Fruit fly (Drosophila melanogaster) whole organism, prepupa: Measurements from ENCODE around the gene CG17145.
A peak's percentile ranks its signal among the peaks of the same experiment; 100 is the strongest.

Experiments used
- CG10631 ChIP-seq: fragments of 200-800 bp; sonication (Bioruptor generic); optimal IDR thresholded peaks from 2 replicates; lab custom pipeline; 2016; ENCODE audit warnings: missing biosample characterization, missing genetic modification characterization
- CG10669 ChIP-seq: fragments of 200-800 bp; sonication (Bioruptor generic); optimal IDR thresholded peaks from 3 replicates; lab custom pipeline; 2018; ENCODE audit warnings: missing biosample characterization, mild to moderate bottlenecking, missing genetic modification characterization, moderate library complexity
- CG11762 ChIP-seq: fragments of 200-800 bp; sonication (Bioruptor generic); optimal IDR thresholded peaks from 3 replicates; lab custom pipeline; 2016; ENCODE audit warnings: missing biosample characterization, missing genetic modification characterization; ENCODE audit not compliant: insufficient read depth
- CG15336 ChIP-seq: fragments of 200-800 bp; sonication (Bioruptor generic); IDR thresholded peaks from 2 replicates; pipeline ENCODE4 v1.3.6; 2022; ENCODE audit warnings: missing biosample characterization, missing genetic modification characterization
- CG1621 ChIP-seq: fragments of 200-800 bp; sonication (Bioruptor generic); optimal IDR thresholded peaks from 3 replicates; lab custom pipeline; 2018; ENCODE audit warnings: missing biosample characterization, mild to moderate bottlenecking, missing genetic modification characterization
- CG16779 ChIP-seq: fragments of 200-800 bp; sonication (Bioruptor generic); optimal IDR thresholded peaks from 3 replicates; lab custom pipeline; 2017; ENCODE audit warnings: missing biosample characterization, mild to moderate bottlenecking, missing genetic modification characterization
- CG31627 ChIP-seq: fragments of 200-800 bp; sonication (Bioruptor generic); optimal IDR thresholded peaks from 3 replicates; lab custom pipeline; 2016; ENCODE audit warnings: missing biosample characterization, missing genetic modification characterization
- CG32006 ChIP-seq: fragments of 200-800 bp; sonication (Bioruptor generic); optimal IDR thresholded peaks from 3 replicates; lab custom pipeline; 2017; ENCODE audit warnings: missing biosample characterization, mild to moderate bottlenecking, missing genetic modification characterization
- CG34406 ChIP-seq: fragments of 200-800 bp; sonication (Bioruptor generic); optimal IDR thresholded peaks from 3 replicates; lab custom pipeline; 2016; ENCODE audit warnings: missing biosample characterization, missing genetic modification characterization
- CG4318 ChIP-seq: fragments of 200-800 bp; sonication (Bioruptor generic); optimal IDR thresholded peaks from 3 replicates; lab custom pipeline; 2017; ENCODE audit warnings: missing biosample characterization, mild to moderate bottlenecking, missing genetic modification characterization
- CG6163 ChIP-seq: fragments of 200-800 bp; sonication (Bioruptor generic); IDR thresholded peaks from 3 replicates; pipeline ENCODE4 v1.3.6; 2022; ENCODE audit warnings: missing biosample characterization, missing genetic modification characterization
- CG6276 ChIP-seq: fragments of 200-800 bp; sonication (Bioruptor generic); optimal IDR thresholded peaks from 2 replicates; lab custom pipeline; 2017; ENCODE audit warnings: missing biosample characterization, mild to moderate bottlenecking, missing genetic modification characterization
- CG6792 ChIP-seq: fragments of 200-800 bp; sonication (Bioruptor generic); optimal IDR thresholded peaks from 3 replicates; lab custom pipeline; 2016; ENCODE audit warnings: missing biosample characterization, missing genetic modification characterization
- CG7368 ChIP-seq: fragments of 200-800 bp; sonication (Bioruptor generic); optimal IDR thresholded peaks from 3 replicates; lab custom pipeline; 2016; ENCODE audit warnings: missing biosample characterization, missing genetic modification characterization
- CG8319 ChIP-seq: fragments of 200-800 bp; sonication (Bioruptor generic); optimal IDR thresholded peaks from 3 replicates; lab custom pipeline; 2016; ENCODE audit warnings: missing biosample characterization, missing genetic modification characterization
- CG9139 ChIP-seq: fragments of 200-800 bp; sonication (Bioruptor generic); optimal IDR thresholded peaks from 3 replicates; lab custom pipeline; 2017; ENCODE audit warnings: missing biosample characterization, mild to moderate bottlenecking, missing genetic modification characterization
- Eip75B ChIP-seq: fragments of 200-800 bp; sonication (Bioruptor generic); optimal IDR thresholded peaks from 3 replicates; lab custom pipeline; 2016; ENCODE audit warnings: missing biosample characterization, missing genetic modification characterization
- Eip78C ChIP-seq: fragments of 200-800 bp; sonication (Bioruptor generic); peaks from one replicate; lab custom pipeline; 2016; ENCODE audit warnings: missing biosample characterization, missing genetic modification characterization
- Eip93F ChIP-seq: fragments of 200-800 bp; sonication (Bioruptor generic); optimal IDR thresholded peaks from 2 replicates; lab custom pipeline; 2016; ENCODE audit warnings: missing biosample characterization, mild to moderate bottlenecking, missing genetic modification characterization
- Ets21C ChIP-seq: fragments of 200-800 bp; sonication (Bioruptor generic); optimal IDR thresholded peaks from 3 replicates; lab custom pipeline; 2016; ENCODE audit warnings: missing biosample characterization, missing genetic modification characterization
- Ets96B ChIP-seq: fragments of 200-800 bp; optimal IDR thresholded peaks from 2 replicates; lab custom pipeline; 2019; ENCODE audit warnings: missing biosample characterization, mild to moderate bottlenecking, missing genetic modification characterization, moderate library complexity
- Gug ChIP-seq: fragments of 200-800 bp; sonication (Bioruptor generic); IDR thresholded peaks from 2 replicates; pipeline ENCODE4 v1.3.6; 2022; ENCODE audit warnings: missing biosample characterization, missing genetic modification characterization
- Hr38 ChIP-seq: sonication (Bioruptor generic); optimal IDR thresholded peaks from 2 replicates; lab custom pipeline; 2016; ENCODE audit warnings: missing biosample characterization, missing genetic modification characterization
- Hr39 ChIP-seq: fragments of 200-800 bp; sonication (Bioruptor generic); optimal IDR thresholded peaks from 2 replicates; lab custom pipeline; 2016; ENCODE audit warnings: missing biosample characterization, missing genetic modification characterization
- Hr4 ChIP-seq: fragments of 200-800 bp; sonication (Bioruptor generic); optimal IDR thresholded peaks from 3 replicates; lab custom pipeline; 2016; ENCODE audit warnings: missing biosample characterization, missing genetic modification characterization
- Lpt ChIP-seq: fragments of 200-800 bp; sonication (Bioruptor generic); optimal IDR thresholded peaks from 3 replicates; lab custom pipeline; 2016; ENCODE audit warnings: missing biosample characterization, missing genetic modification characterization
- Sox102F ChIP-seq: fragments of 200-800 bp; sonication (Bioruptor generic); optimal IDR thresholded peaks from 2 replicates; lab custom pipeline; 2016; ENCODE audit warnings: missing biosample characterization, mild to moderate bottlenecking, missing genetic modification characterization
- Sox14 ChIP-seq: fragments of 200-800 bp; sonication (Bioruptor generic); optimal IDR thresholded peaks from 3 replicates; lab custom pipeline; 2016; ENCODE audit warnings: missing biosample characterization, missing genetic modification characterization
- Sox15 ChIP-seq: fragments of 200-800 bp; sonication (Bioruptor generic); optimal IDR thresholded peaks from 3 replicates; lab custom pipeline; 2016; ENCODE audit warnings: missing biosample characterization, missing genetic modification characterization
- eg ChIP-seq: fragments of 200-800 bp; sonication (Bioruptor generic); IDR thresholded peaks from 3 replicates; pipeline ENCODE4 v1.3.6; 2022; ENCODE audit warnings: missing biosample characterization, missing genetic modification characterization
- fd85E ChIP-seq: fragments of 200-800 bp; sonication (Bioruptor generic); optimal IDR thresholded peaks from 3 replicates; lab custom pipeline; 2016; ENCODE audit warnings: missing biosample characterization, missing genetic modification characterization
- lz ChIP-seq: fragments of 200-800 bp; sonication (Bioruptor generic); optimal IDR thresholded peaks from 3 replicates; lab custom pipeline; 2016; ENCODE audit warnings: missing biosample characterization, missing genetic modification characterization
- pdm3 ChIP-seq: fragments of 200-800 bp; sonication (Bioruptor generic); optimal IDR thresholded peaks from 3 replicates; lab custom pipeline; 2016; ENCODE audit warnings: missing biosample characterization, missing genetic modification characterization
- salr ChIP-seq, 2 experiments: fragments of 200-800 bp; sonication (Bioruptor generic); optimal IDR thresholded peaks; 3 replicates each; lab custom pipeline; 2016 to 2018; ENCODE audit warnings: missing biosample characterization in 2 of 2, missing genetic modification characterization in 2 of 2, mild to moderate bottlenecking in 1 of 2
- spab ChIP-seq: fragments of 200-800 bp; sonication (Bioruptor generic); optimal IDR thresholded peaks from 2 replicates; lab custom pipeline; 2017; ENCODE audit warnings: missing biosample characterization, mild to moderate bottlenecking, missing genetic modification characterization, missing genetic modification reagents
- svp ChIP-seq: fragments of 200-800 bp; sonication (Bioruptor generic); peaks from one replicate; lab custom pipeline; 2016; ENCODE audit warnings: missing biosample characterization, missing genetic modification characterization
- topi ChIP-seq: fragments of 200-800 bp; sonication (Bioruptor generic); optimal IDR thresholded peaks from 3 replicates; lab custom pipeline; 2016; ENCODE audit warnings: missing biosample characterization, missing genetic modification characterization
- vri ChIP-seq: fragments of 200-800 bp; sonication (Bioruptor generic); optimal IDR thresholded peaks from 3 replicates; lab custom pipeline; 2016; ENCODE audit warnings: missing biosample characterization, mild to moderate bottlenecking, missing genetic modification characterization

The CG17145 gene

DNA sequence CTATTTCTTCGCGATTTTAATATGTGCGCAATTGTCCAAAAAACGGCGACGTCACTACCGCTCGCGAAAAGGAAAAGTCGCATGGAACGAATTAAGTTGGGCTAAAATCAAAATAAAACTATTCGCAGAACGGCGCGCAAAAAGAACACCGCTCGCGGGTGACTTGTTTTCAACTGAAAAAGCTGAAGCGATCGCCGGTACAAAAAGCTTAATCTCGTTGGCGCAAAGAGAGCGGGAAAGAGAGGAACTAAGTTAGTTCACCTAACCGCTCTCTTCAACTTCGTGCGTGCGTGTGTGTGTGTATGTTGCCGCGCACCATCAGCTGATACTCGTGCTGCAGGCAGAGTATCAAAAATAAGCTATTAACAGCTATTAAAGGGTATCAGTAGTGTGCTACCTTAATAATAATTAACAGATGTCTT lies 23.5 kb upstream of the CG17145 start, which contains the start of gene CG42674:
Gene CG42674, minus strand, starts transcription at position 180 of the 422 bp plus-strand sequence.
- no peak for TF ChIP-seq CG6792
- TF ChIP-seq CG32006, result no peak
- TF ChIP-seq Sox102F (GFP tag; lab: Kevin White, UChicago), result peak; percentile 39
- peak; percentile 57 for TF ChIP-seq vri (GFP tag; lab: Kevin White, UChicago)
- peak; percentile 16 for TF ChIP-seq CG9139 (GFP tag; lab: Kevin White, UChicago)
- TF ChIP-seq eg, result peak; percentile 29; the same call in 1 of the 3 replicates
- no peak for TF ChIP-seq Ets96B
- peak; percentile 24 for TF ChIP-seq CG16779 (tag; lab: Kevin White, UChicago)
- TF ChIP-seq, all 60 proteins: peak for 5

DNA sequence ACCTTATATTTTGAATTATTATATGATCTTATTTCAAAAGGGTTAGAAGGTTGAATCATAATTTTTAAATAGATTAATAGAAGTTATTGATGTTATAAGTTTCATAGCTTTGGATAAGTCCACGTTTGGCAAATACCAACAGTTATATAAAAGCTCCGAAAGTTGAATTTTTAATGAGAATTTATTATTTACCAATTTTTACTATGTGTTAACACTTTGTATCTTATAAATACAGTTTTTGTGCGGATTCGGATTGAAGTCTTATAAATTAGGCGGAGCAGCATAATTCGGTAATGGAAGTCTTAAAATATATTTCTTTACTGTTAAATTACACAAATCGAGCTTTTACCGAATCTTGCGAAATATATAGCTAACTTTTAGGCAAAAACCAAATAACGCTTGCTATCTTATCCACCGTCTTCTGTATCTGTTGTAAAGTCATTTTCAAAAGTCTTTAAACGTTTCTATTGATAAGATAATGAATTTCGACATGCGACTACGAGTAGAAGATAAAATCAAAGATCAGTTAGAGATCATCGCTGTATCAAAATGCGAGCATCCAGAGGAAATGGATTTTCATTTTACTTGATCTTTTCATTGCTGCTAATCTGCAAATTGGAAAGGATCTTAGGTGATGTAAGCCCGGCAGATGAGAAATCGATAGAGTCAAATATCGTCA lies 21.9 kb upstream of the CG17145 start, which contains the start of gene CG42833:
Gene CG42833, plus strand, starts transcription at position 525 of the 679 bp plus-strand sequence.
- no peak for TF ChIP-seq fd85E (GFP tag; lab: Kevin White, UChicago)
- no peak for TF ChIP-seq salr (GFP tag; optimal IDR thresholded peaks at IDR 0.05; lab: Kevin White, UChicago)
- no peak for TF ChIP-seq Eip75B (GFP tag; lab: Kevin White, UChicago)
- no peak for TF ChIP-seq CG6163 (GFP tag; lab: Robert Waterston, UW)
- no peak for TF ChIP-seq CG31627 (GFP tag; lab: Kevin White, UChicago)
- no peak for TF ChIP-seq svp (GFP tag; lab: Kevin White, UChicago)
- no peak for TF ChIP-seq CG15336 (GFP tag; lab: Robert Waterston, UW)
- no peak for TF ChIP-seq CG8319 (GFP tag; lab: Kevin White, UChicago)
- no peak for TF ChIP-seq lz (GFP tag; lab: Kevin White, UChicago)
- TF ChIP-seq CG16779 (tag; lab: Kevin White, UChicago), result no peak
- no peak for TF ChIP-seq Lpt
- TF ChIP-seq Sox14 (GFP tag; lab: Kevin White, UChicago), result no peak
- TF ChIP-seq Eip93F (GFP tag; lab: Kevin White, UChicago), result no peak

DNA sequence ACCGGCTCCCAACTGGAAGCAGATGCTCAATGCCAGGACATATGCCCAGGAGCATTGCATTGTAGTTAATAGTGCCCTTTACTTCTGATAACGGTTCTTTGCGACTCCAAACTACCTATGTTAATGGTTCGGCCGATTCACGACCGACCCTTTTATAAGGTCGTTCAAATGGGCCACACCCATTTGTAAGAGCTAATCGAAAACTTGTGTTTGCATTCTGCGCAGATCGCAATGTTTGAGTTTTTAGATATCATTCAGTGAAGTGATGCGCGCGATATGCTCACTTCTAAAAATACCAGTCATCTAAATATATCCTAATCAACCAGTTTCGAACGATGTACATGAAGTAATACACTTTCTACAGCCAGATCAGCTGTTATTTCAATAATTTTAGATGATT lies 20.1 kb upstream of the CG17145 start, which contains the start of gene obst-F:
Gene obst-F, minus strand, starts transcription at position 101 of the 400 bp plus-strand sequence.
- TF ChIP-seq CG6276 (GFP tag; lab: Kevin White, UChicago) (no peak), svp (GFP tag; lab: Kevin White, UChicago) (no peak), eg (no peak), CG10631 (GFP tag; lab: Kevin White, UChicago) (no peak), Hr38 (no peak), Lpt (no peak), Hr39 (GFP tag; lab: Kevin White, UChicago) (no peak), Sox102F (GFP tag; lab: Kevin White, UChicago) (no peak), CG32006 (no peak), Eip78C (GFP tag; lab: Kevin White, UChicago) (no peak), CG8319 (GFP tag; lab: Kevin White, UChicago) (no peak), Sox15 (GFP tag; lab: Kevin White, UChicago) (no peak), spab (GFP tag; lab: Kevin White, UChicago) (no peak), Hr4 (GFP tag; lab: Kevin White, UChicago) (no peak), Gug (no peak), pdm3 (no peak), CG7368 (no peak), vri (GFP tag; lab: Kevin White, UChicago) (no peak), CG16779 (tag; lab: Kevin White, UChicago) (no peak), topi (GFP tag; lab: Kevin White, UChicago) (no peak)

DNA sequence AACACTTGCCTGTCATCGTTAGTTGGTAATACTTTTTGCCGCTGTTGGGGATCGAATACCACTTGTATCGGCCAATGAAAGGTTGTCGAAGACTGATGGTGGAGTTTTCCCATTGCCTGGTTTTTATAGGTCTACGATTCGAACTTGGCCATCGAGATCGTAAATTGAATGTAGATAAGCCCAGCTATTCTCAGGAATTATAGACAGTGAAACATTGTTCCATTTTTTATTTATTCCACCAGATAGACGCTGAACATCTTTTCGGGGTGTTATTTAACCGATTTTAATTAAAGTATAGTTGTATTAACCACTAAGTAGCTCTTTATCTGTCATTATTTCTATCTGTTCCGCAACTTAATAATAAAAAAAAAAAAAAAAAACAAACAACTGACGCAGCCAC lies 18.0 kb upstream of the CG17145 start, which contains the start of gene CG7298:
Gene CG7298, minus strand, starts transcription at position 101 of the 400 bp plus-strand sequence.
- no peak for TF ChIP-seq CG32006
- no peak for TF ChIP-seq CG4318 (GFP tag; lab: Kevin White, UChicago)
- TF ChIP-seq eg, result no peak
- no peak for TF ChIP-seq Eip93F (GFP tag; lab: Kevin White, UChicago)
- TF ChIP-seq CG15336 (GFP tag; lab: Robert Waterston, UW), result no peak
- no peak for TF ChIP-seq CG10669 (GFP tag; lab: Kevin White, UChicago)
- no peak for TF ChIP-seq Sox15 (GFP tag; lab: Kevin White, UChicago)
- TF ChIP-seq CG11762 (GFP tag; lab: Kevin White, UChicago), result no peak
- TF ChIP-seq Ets21C (GFP tag; lab: Kevin White, UChicago), result no peak
- no peak for TF ChIP-seq CG6276 (GFP tag; lab: Kevin White, UChicago)
- no peak for TF ChIP-seq CG34406 (GFP tag; lab: Kevin White, UChicago)
- no peak for TF ChIP-seq CG1621 (tag; lab: Kevin White, UChicago)
